Fruit fly (Drosophila melanogaster) whole organism, embryonic: ENCODE results near the gene CG14220.

ENCODE experiments used
- CG31388 ChIP-seq: fragments of 200-800 bp; sonication (Bioruptor generic); optimal IDR thresholded peaks from 2 replicates; lab custom pipeline; 2016; ENCODE audit warnings: missing biosample characterization, missing genetic modification characterization
- CG5180 ChIP-seq: fragments of 200-800 bp; sonication (Bioruptor generic); optimal IDR thresholded peaks from 3 replicates; lab custom pipeline; 2017; ENCODE audit warnings: missing biosample characterization, missing genetic modification characterization, mild to moderate bottlenecking, moderate library complexity, missing genetic modification reagents
- CG9817 ChIP-seq: fragments of 200-800 bp; sonication (Bioruptor generic); optimal IDR thresholded peaks from 2 replicates; lab custom pipeline; 2018; ENCODE audit warnings: missing biosample characterization, mild to moderate bottlenecking, missing genetic modification characterization, moderate library complexity
- Elba2 ChIP-seq: fragments of 200-800 bp; sonication (Bioruptor generic); optimal IDR thresholded peaks from 3 replicates; lab custom pipeline; 2016; ENCODE audit warnings: missing biosample characterization, missing genetic modification characterization
- NK7.1 ChIP-seq: fragments of 200-800 bp; sonication (Bioruptor generic); optimal IDR thresholded peaks from 3 replicates; lab custom pipeline; 2016; ENCODE audit warnings: missing biosample characterization, missing genetic modification characterization
- fd102C ChIP-seq: fragments of 200-800 bp; sonication (Bioruptor generic); optimal IDR thresholded peaks from 2 replicates; lab custom pipeline; 2018; ENCODE audit warnings: missing biosample characterization, mild to moderate bottlenecking, missing genetic modification characterization, moderate library complexity
- gt ChIP-seq: fragments of 200-800 bp; sonication (Bioruptor generic); IDR thresholded peaks from 2 replicates; pipeline ENCODE4 v1.3.6; 2022; ENCODE audit warnings: missing biosample characterization, missing genetic modification characterization
- org-1 ChIP-seq: fragments of 200-800 bp; sonication (Bioruptor generic); optimal IDR thresholded peaks from 2 replicates; lab custom pipeline; 2017; ENCODE audit warnings: missing biosample characterization, missing genetic modification characterization
- wor ChIP-seq: fragments of 200-800 bp; sonication (Bioruptor generic); IDR thresholded peaks from 2 replicates; pipeline ENCODE4 v1.3.6; 2022; ENCODE audit warnings: missing biosample characterization, missing genetic modification characterization

- no peak for TF ChIP-seq org-1 (GFP tag; lab: Kevin White, UChicago)
- TF ChIP-seq Elba2 (GFP tag; lab: Kevin White, UChicago), result no peak
- TF ChIP-seq CG31388 (GFP tag; lab: Kevin White, UChicago), result no peak
- TF ChIP-seq CG9817 (tag; lab: Kevin White, UChicago), result no peak
- no peak for TF ChIP-seq CG5180 (GFP tag; lab: Kevin White, UChicago)
- TF ChIP-seq fd102C (GFP tag; lab: Kevin White, UChicago), result no peak
- no peak for TF ChIP-seq wor (GFP tag; lab: Robert Waterston, UW)
- TF ChIP-seq gt (GFP tag; lab: Robert Waterston, UW), result no peak
- no peak for TF ChIP-seq NK7.1
Observed at dm6 chrX:19602483-19602882, 832 bp upstream of the CG14220 start.
